Worm (Caenorhabditis elegans) whole organism, L4 larva: ENCODE results near the gene oac-32.

Experiments
- aly-2 ChIP-seq: sonication (generic microtip); optimal IDR thresholded peaks from 2 replicates; lab custom pipeline; 2018; ENCODE audit warnings: missing biosample characterization, missing genetic modification characterization
- ceh-20 ChIP-seq: fragments of 200-800 bp; sonication (Bioruptor generic); IDR thresholded peaks from 2 replicates; pipeline ENCODE4 v1.3.6; 2022; ENCODE audit warnings: missing genetic modification reagents, missing genetic modification characterization, missing compliant biosample characterization
- cey-2 ChIP-seq: sonication (generic microtip); optimal IDR thresholded peaks from 3 replicates; lab custom pipeline; 2017; ENCODE audit warnings: missing genetic modification characterization, mild to moderate bottlenecking, missing compliant biosample characterization, antibody characterized with exemption, borderline replicate concordance; ENCODE audit not compliant: insufficient read depth
- fos-1 ChIP-seq: fragments of 150-350 bp; optimal IDR thresholded peaks from 2 replicates; lab custom pipeline; 2014; ENCODE audit warnings: missing biosample characterization, missing genetic modification characterization
- lsy-2 ChIP-seq, 2 experiments: fragments of 150-350 bp in 1 of 2; sonication (generic microtip) in 1 of 2; optimal IDR thresholded peaks; 2 replicates each; lab custom pipeline; 2014 to 2017; ENCODE audit warnings: missing biosample characterization in 2 of 2, missing genetic modification characterization in 2 of 2
- mep-1 ChIP-seq: fragments of 150-350 bp; sonication (generic microtip); optimal IDR thresholded peaks from 3 replicates; lab custom pipeline; 2014; ENCODE audit warnings: missing biosample characterization, missing genetic modification characterization
- nhr-237 ChIP-seq: sonication (generic microtip); optimal IDR thresholded peaks from 2 replicates; lab custom pipeline; 2017; ENCODE audit warnings: missing biosample characterization, missing genetic modification characterization
- nhr-28 ChIP-seq: fragments of 150-350 bp; optimal IDR thresholded peaks from 2 replicates; lab custom pipeline; 2014; ENCODE audit warnings: missing biosample characterization, missing genetic modification characterization
- skn-1 ChIP-seq: fragments of 150-350 bp; optimal IDR thresholded peaks from 2 replicates; lab custom pipeline; 2014; ENCODE audit warnings: missing biosample characterization, missing genetic modification characterization
- snpc-4 ChIP-seq: fragments of 150-350 bp; optimal IDR thresholded peaks from 2 replicates; lab custom pipeline; 2014; ENCODE audit warnings: missing biosample characterization, missing genetic modification characterization

DNA sequence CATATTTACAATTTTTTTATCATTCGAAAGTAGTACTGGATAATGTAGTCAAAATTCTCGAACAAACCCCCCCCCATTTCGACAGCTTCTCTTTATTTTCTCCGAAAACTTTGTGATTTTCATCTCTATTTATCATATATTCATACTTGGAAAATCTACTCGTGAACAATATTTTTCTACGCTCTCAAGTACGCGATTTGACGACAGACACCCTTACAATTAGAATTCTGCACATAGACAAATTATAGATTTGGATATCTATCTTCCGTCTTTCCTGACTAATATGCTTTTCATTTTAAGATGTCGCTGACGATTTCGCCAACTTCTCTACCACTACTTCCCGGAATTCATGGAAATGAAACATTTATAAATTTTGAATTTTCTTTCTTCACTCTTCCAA is 39.6 kb downstream of the oac-32 start, which contains the start of gene sru-28:
- TF ChIP-seq nhr-28 (tag; lab: Kevin White, UChicago) = no peak
- TF ChIP-seq lsy-2 (tag; optimal IDR thresholded peaks at IDR 0.05; lab: Kevin White, UChicago) = no peak
- TF ChIP-seq ceh-20 (GFP tag; lab: Robert Waterston, UW) = no peak
- no peak for TF ChIP-seq fos-1 (tag; lab: Kevin White, UChicago)
- TF ChIP-seq snpc-4 (tag; lab: Kevin White, UChicago) = no peak
- no peak for TF ChIP-seq skn-1 (tag; lab: Kevin White, UChicago)
- no peak for TF ChIP-seq cey-2 (tag; lab: Kevin White, UChicago)
- TF ChIP-seq nhr-237 = no peak
- no peak for TF ChIP-seq aly-2
- TF ChIP-seq mep-1 (tag; lab: Kevin White, UChicago) = no peak
